Fruit fly (Drosophila melanogaster) whole organism, pupa: ENCODE data around the gene CG14362.

Experiments
- CG10348 ChIP-seq: fragments of 200-800 bp; sonication (Bioruptor generic); IDR thresholded peaks from 2 replicates; pipeline ENCODE4 v1.3.6; 2022; ENCODE audit warnings: missing biosample characterization, missing genetic modification characterization
- CG12605 ChIP-seq: fragments of 200-800 bp; sonication (Bioruptor generic); IDR thresholded peaks from 2 replicates; pipeline ENCODE4 v1.3.6; 2022; ENCODE audit warnings: missing biosample characterization, missing genetic modification characterization
- CG13204 ChIP-seq: fragments of 200-800 bp; sonication (Bioruptor generic); optimal IDR thresholded peaks from 2 replicates; lab custom pipeline; 2018; ENCODE audit warnings: missing biosample characterization, mild to moderate bottlenecking, missing genetic modification characterization, moderate library complexity
- CG14655 ChIP-seq: fragments of 200-800 bp; sonication (Bioruptor generic); optimal IDR thresholded peaks from 3 replicates; lab custom pipeline; 2017; ENCODE audit warnings: mild to moderate bottlenecking, missing biosample characterization, missing genetic modification reagents, missing genetic modification characterization
- CG15710 ChIP-seq: fragments of 200-800 bp; sonication (Bioruptor generic); optimal IDR thresholded peaks from 2 replicates; lab custom pipeline; 2018; ENCODE audit warnings: missing biosample characterization, mild to moderate bottlenecking, missing genetic modification characterization, moderate library complexity
- CG17806 ChIP-seq: fragments of 200-800 bp; sonication (Bioruptor generic); optimal IDR thresholded peaks from 2 replicates; lab custom pipeline; 2018; ENCODE audit warnings: missing biosample characterization, mild to moderate bottlenecking, missing genetic modification characterization, moderate library complexity
- CG32121 ChIP-seq: fragments of 200-800 bp; sonication (Bioruptor generic); IDR thresholded peaks from 2 replicates; pipeline ENCODE4 v1.3.6; 2022; ENCODE audit warnings: missing biosample characterization, missing genetic modification characterization
- CG34367 ChIP-seq: fragments of 200-800 bp; sonication (Bioruptor generic); optimal IDR thresholded peaks from 2 replicates; lab custom pipeline; 2018; ENCODE audit warnings: missing biosample characterization, mild to moderate bottlenecking, missing genetic modification characterization
- CG4496 ChIP-seq: fragments of 200-800 bp; sonication (Bioruptor generic); IDR thresholded peaks from 3 replicates; pipeline ENCODE4 v1.3.6; 2022; ENCODE audit warnings: missing biosample characterization, missing genetic modification characterization
- CG8159 ChIP-seq: fragments of 200-800 bp; sonication (Bioruptor generic); optimal IDR thresholded peaks from 3 replicates; lab custom pipeline; 2018; ENCODE audit warnings: missing biosample characterization, mild to moderate bottlenecking, missing genetic modification characterization, moderate library complexity
- CG8301 ChIP-seq: fragments of 200-800 bp; sonication (Bioruptor generic); optimal IDR thresholded peaks from 2 replicates; lab custom pipeline; 2018; ENCODE audit warnings: missing biosample characterization, mild to moderate bottlenecking, missing genetic modification characterization
- CG9948 ChIP-seq: fragments of 200-800 bp; sonication (Bioruptor generic); optimal IDR thresholded peaks from 2 replicates; lab custom pipeline; 2018; ENCODE audit warnings: missing biosample characterization, mild to moderate bottlenecking, missing genetic modification characterization, moderate library complexity
- D1 ChIP-seq: fragments of 200-800 bp; sonication (Bioruptor generic); optimal IDR thresholded peaks from 2 replicates; lab custom pipeline; 2018; ENCODE audit warnings: missing biosample characterization, mild to moderate bottlenecking, missing genetic modification characterization, moderate library complexity
- EcR ChIP-seq: fragments of 200-800 bp; sonication (Bioruptor generic); optimal IDR thresholded peaks from 3 replicates; lab custom pipeline; 2019; ENCODE audit warnings: missing biosample characterization, missing genetic modification characterization, mild to moderate bottlenecking, moderate library complexity, missing genetic modification reagents
- Ets98B ChIP-seq: fragments of 200-800 bp; sonication (Bioruptor generic); IDR thresholded peaks from 2 replicates; pipeline ENCODE4 v1.3.6; 2022; ENCODE audit warnings: missing biosample characterization, missing genetic modification characterization
- Pif1A ChIP-seq: fragments of 200-800 bp; sonication (Bioruptor generic); optimal IDR thresholded peaks from 3 replicates; lab custom pipeline; 2016; ENCODE audit warnings: missing biosample characterization, missing genetic modification characterization
- Pif1B ChIP-seq: fragments of 200-800 bp; sonication (Bioruptor generic); optimal IDR thresholded peaks from 3 replicates; lab custom pipeline; 2016; ENCODE audit warnings: missing biosample characterization, missing genetic modification characterization
- Snoo ChIP-seq: fragments of 200-800 bp; sonication (Bioruptor generic); optimal IDR thresholded peaks from 3 replicates; lab custom pipeline; 2017; ENCODE audit warnings: missing biosample characterization, mild to moderate bottlenecking, missing genetic modification characterization, inconsistent platforms
- fd96Ca ChIP-seq: fragments of 200-800 bp; sonication (Bioruptor generic); IDR thresholded peaks from 3 replicates; pipeline ENCODE4 v1.3.6; 2022; ENCODE audit warnings: missing biosample characterization, missing genetic modification characterization
- gl ChIP-seq: fragments of 200-800 bp; sonication (Bioruptor generic); optimal IDR thresholded peaks from 2 replicates; lab custom pipeline; 2018; ENCODE audit warnings: missing biosample characterization, mild to moderate bottlenecking, missing genetic modification characterization
- rn ChIP-seq: fragments of 200-800 bp; sonication (Bioruptor generic); IDR thresholded peaks from 2 replicates; pipeline ENCODE4 v1.3.6; 2022; ENCODE audit warnings: missing biosample characterization, missing genetic modification characterization

CG14362 gene

DNA sequence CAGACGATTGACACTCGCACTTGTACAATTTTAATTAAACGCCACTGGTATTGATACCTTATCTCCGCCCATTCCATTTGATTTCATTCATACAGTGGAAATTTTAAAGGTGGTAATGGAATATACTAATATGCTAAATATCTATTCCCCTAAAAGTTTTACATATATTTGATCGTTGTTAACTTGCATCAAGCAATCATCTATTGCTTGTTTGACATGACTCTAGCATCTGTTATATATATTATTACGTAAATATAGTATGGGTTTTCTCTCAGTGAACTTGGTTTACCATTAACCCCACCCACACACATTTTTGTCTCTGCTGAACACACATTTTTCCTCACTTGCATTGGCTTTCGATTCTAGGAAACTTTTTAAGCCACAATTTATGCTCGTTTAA, 33.1 kb upstream of the CG14362 start:
- TF ChIP-seq CG8159 (tag; lab: Kevin White, UChicago) (no peak), fd96Ca (no peak), CG13204 (no peak)

DNA sequence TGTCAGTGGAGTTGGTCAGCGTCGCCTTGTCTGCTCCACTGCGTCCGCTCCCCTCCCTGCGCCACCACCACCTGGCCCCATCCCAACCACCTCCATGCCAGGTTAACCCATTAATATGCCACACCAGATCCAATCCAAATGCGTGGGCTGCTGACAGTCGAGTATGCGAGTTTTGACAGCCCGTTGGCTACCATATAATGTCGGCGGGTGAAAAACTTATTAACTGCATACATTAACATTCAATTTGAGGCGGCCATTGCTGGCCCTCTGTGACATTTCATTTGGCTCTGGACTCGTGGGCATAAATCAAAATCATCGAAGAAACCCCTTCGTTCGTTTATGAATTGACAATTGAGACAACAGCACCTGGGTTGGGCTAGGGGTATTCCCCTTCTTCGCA, 32.6 kb upstream of the CG14362 start:
- no peak for TF ChIP-seq D1 (tag; lab: Kevin White, UChicago)
- no peak for TF ChIP-seq gl (tag; lab: Kevin White, UChicago)
- TF ChIP-seq CG10348 (GFP tag; lab: Robert Waterston, UW): no peak
- no peak for TF ChIP-seq CG15710
- TF ChIP-seq Pif1A (GFP tag; lab: Kevin White, UChicago): no peak
- TF ChIP-seq Ets98B (GFP tag; lab: Robert Waterston, UW): no peak
- no peak for TF ChIP-seq CG14655 (GFP tag; lab: Kevin White, UChicago)
- TF ChIP-seq CG32121: no peak
- no peak for TF ChIP-seq rn (GFP tag; lab: Robert Waterston, UW)
- TF ChIP-seq CG13204: no peak
- no peak for TF ChIP-seq CG9948
- TF ChIP-seq fd96Ca: no peak
- no peak for TF ChIP-seq CG8159 (tag; lab: Kevin White, UChicago)
- no peak for TF ChIP-seq Snoo (tag; lab: Kevin White, UChicago)
- TF ChIP-seq Pif1B (GFP tag; lab: Kevin White, UChicago): no peak
- TF ChIP-seq CG34367 (tag; lab: Kevin White, UChicago): no peak
- TF ChIP-seq CG17806 (tag; lab: Kevin White, UChicago): no peak
- no peak for TF ChIP-seq CG8301 (tag; lab: Kevin White, UChicago)

DNA sequence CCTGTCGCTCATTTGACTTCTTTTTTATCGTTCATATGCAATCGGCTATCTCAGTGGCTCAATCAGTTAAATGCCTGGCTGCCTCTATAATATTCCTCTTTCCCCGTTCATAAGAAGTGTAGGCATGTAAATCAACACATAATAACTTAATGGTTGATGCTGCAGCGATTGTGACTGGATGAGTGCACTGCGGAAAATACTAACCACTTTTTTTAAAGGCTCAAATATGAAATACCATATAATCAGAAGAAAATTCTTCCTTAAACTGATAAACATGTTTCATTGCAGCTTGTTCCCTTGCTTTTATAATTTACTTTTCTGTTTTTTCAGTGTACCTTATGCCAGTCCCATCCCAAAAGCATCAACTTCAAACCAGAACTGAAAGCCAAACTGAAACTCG, 29.7 kb upstream of the CG14362 start:
- peak; percentile 35 for TF ChIP-seq CG9948
- peak; percentile 46 for TF ChIP-seq CG17806 (tag; lab: Kevin White, UChicago)
- no peak for TF ChIP-seq CG10348 (GFP tag; lab: Robert Waterston, UW)
- no peak for TF ChIP-seq Ets98B (GFP tag; lab: Robert Waterston, UW)
- 0 out of 3 replicates have a peak, but pooled peaks have one; percentile 24 for TF ChIP-seq CG4496
- TF ChIP-seq Snoo (tag; lab: Kevin White, UChicago): no peak
- peak; percentile 60 for TF ChIP-seq CG8159 (tag; lab: Kevin White, UChicago)
- TF ChIP-seq CG14655 (GFP tag; lab: Kevin White, UChicago): peak; percentile 42
- TF ChIP-seq CG15710: peak; percentile 57
- peak; percentile 16 for TF ChIP-seq CG34367 (tag; lab: Kevin White, UChicago)
- TF ChIP-seq Pif1A (GFP tag; lab: Kevin White, UChicago): peak; percentile 31

DNA sequence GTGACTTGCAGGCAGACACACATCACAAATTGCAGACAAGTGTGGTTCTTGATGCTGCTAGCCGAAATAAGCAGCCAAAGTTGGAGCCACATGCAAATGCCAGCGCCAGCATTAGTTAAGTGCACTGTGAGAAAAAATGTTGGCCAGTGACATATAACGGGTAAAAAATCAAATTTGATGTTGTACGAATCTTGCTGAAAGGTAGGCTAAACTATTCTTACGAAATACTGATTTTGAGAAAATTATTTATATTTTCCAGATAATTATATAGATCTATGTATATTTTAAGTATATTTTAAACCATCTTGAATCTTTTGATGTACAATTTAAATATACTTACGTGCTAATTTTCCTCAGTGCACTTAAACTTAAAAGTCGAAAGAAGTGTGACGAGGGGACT, 28.1 kb upstream of the CG14362 start:
- TF ChIP-seq CG9948 (peak; percentile 2), CG8301 (tag; lab: Kevin White, UChicago) (peak; percentile 55), EcR (GFP tag; lab: Kevin White, UChicago) (no peak), Ets98B (GFP tag; lab: Robert Waterston, UW) (no peak), CG10348 (GFP tag; lab: Robert Waterston, UW) (no peak), Pif1B (GFP tag; lab: Kevin White, UChicago) (no peak), D1 (tag; lab: Kevin White, UChicago) (no peak), Pif1A (GFP tag; lab: Kevin White, UChicago) (no peak), CG12605 (GFP tag; lab: Robert Waterston, UW) (0 out of 2 replicates have a peak, but pooled peaks have one; percentile 21), CG32121 (0 out of 2 replicates have a peak, but pooled peaks have one; percentile 14), CG34367 (tag; lab: Kevin White, UChicago) (no peak), CG14655 (GFP tag; lab: Kevin White, UChicago) (peak; percentile 61)

DNA sequence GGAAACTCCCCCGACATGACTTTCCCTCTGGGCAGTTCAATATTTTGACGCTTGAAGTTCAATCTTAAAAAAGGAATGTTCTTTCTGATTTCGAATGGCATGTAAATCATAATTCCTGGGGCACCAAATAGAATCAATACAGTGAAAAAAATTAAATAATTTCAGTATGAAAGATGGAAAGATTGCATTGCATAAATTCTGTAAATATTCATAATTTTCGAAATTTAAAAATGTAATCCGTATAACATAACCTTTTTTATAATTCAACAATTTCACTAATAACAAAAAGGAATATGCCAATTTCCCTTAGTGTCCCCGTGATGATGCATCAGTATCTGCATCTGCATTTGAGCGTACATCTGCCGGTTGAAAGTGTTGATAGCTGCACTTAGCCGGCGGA, 25.6 kb upstream of the CG14362 start:
- TF ChIP-seq CG12605 (GFP tag; lab: Robert Waterston, UW) (no peak), CG32121 (no peak), CG17806 (tag; lab: Kevin White, UChicago) (no peak), D1 (tag; lab: Kevin White, UChicago) (no peak), CG14655 (GFP tag; lab: Kevin White, UChicago) (no peak), Pif1B (GFP tag; lab: Kevin White, UChicago) (no peak), CG13204 (no peak), CG9948 (no peak), fd96Ca (no peak), CG10348 (GFP tag; lab: Robert Waterston, UW) (no peak), CG34367 (tag; lab: Kevin White, UChicago) (no peak), CG8159 (tag; lab: Kevin White, UChicago) (no peak), Pif1A (GFP tag; lab: Kevin White, UChicago) (no peak), CG15710 (no peak)

DNA sequence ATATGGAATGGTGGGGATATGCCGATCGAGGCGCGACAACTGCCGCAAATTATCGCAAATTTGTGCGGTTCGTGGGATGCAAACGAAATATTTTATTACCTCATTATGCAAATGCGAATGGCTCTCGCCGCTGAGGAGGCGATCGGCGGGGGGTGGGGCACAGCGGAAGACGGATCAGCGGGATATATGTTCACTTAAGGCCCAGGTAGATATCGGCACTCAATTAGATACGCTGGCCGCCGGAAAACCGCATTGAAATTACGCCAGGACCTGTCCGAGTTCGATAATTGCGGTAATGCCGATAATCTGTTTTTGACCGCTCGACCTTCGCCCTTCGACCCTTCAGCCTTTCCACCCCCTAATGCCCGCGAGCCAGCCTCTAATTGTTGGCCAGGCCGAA, 24.1 kb upstream of the CG14362 start:
- no peak for TF ChIP-seq CG17806 (tag; lab: Kevin White, UChicago)
- TF ChIP-seq EcR (GFP tag; lab: Kevin White, UChicago): no peak
- no peak for TF ChIP-seq Pif1A (GFP tag; lab: Kevin White, UChicago)
- no peak for TF ChIP-seq CG15710
- TF ChIP-seq Pif1B (GFP tag; lab: Kevin White, UChicago): no peak
- no peak for TF ChIP-seq rn (GFP tag; lab: Robert Waterston, UW)
- TF ChIP-seq CG14655 (GFP tag; lab: Kevin White, UChicago): no peak
- TF ChIP-seq D1 (tag; lab: Kevin White, UChicago): no peak
- no peak for TF ChIP-seq CG32121
- TF ChIP-seq CG9948: no peak
- TF ChIP-seq CG13204: no peak
- no peak for TF ChIP-seq CG10348 (GFP tag; lab: Robert Waterston, UW)
- no peak for TF ChIP-seq Ets98B (GFP tag; lab: Robert Waterston, UW)
- TF ChIP-seq Snoo (tag; lab: Kevin White, UChicago): no peak
- no peak for TF ChIP-seq fd96Ca
- TF ChIP-seq CG8301 (tag; lab: Kevin White, UChicago): no peak
